Worm (Caenorhabditis elegans) whole organism, L3 larva: ENCODE results near the gene nas-33.

Source experiments
- ama-1 ChIP-seq: fragments of 150-350 bp; optimal IDR thresholded peaks from 2 replicates; lab custom pipeline; 2018
- lin-39 ChIP-seq: fragments of 150-350 bp; optimal IDR thresholded peaks from 2 replicates; lab custom pipeline; 2018; ENCODE audit warnings: missing biosample characterization, missing genetic modification reagents, missing genetic modification characterization
- mdl-1 ChIP-seq: fragments of 150-350 bp; optimal IDR thresholded peaks from 2 replicates; lab custom pipeline; 2014; ENCODE audit warnings: missing biosample characterization, missing genetic modification characterization
- unc-62 ChIP-seq: fragments of 150-350 bp; sonication (generic microtip); optimal IDR thresholded peaks from 4 replicates; lab custom pipeline; 2014; ENCODE audit warnings: missing biosample characterization, missing genetic modification reagents, missing genetic modification characterization

DNA sequence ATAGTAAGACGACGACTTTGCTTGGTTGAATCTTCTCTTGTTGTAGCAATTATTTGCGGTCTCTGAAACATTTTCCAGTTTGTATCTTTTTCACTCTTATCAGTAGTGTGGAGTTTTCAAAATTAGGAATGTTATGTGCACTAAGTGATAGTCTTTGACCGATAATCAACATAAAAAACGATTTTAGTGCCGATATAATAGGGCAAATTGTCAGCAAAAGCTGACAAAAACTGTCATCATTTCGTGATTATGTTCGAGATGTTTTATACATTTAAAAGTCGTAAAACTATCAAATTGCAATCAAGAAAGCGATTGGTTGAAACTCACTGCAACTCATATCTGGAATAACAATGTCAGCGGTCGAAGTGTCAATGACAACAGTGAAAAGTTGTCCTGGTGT lies 9.8 kb downstream of the nas-33 start:
- no peak for TF ChIP-seq unc-62 (GFP tag; lab: Kevin White, UChicago)
- no peak for TF ChIP-seq ama-1 (lab: Kevin White, UChicago)
- no peak for TF ChIP-seq mdl-1 (tag; lab: Kevin White, UChicago)
- no peak for TF ChIP-seq lin-39
